Fruit fly (Drosophila melanogaster) whole organism, embryonic: ENCODE data around the gene Cortactin.
A peak's percentile ranks its signal among the peaks of the same experiment; 100 is the strongest.

Source experiments
- Abd-B ChIP-seq: fragments of 200-800 bp; sonication (Bioruptor generic); optimal IDR thresholded peaks from 2 replicates; lab custom pipeline; 2018; ENCODE audit warnings: missing biosample characterization, mild to moderate bottlenecking, missing genetic modification characterization, moderate library complexity
- CG10209 ChIP-seq: fragments of 200-800 bp; sonication (Bioruptor generic); optimal IDR thresholded peaks from 3 replicates; lab custom pipeline; 2017; ENCODE audit warnings: missing biosample characterization, mild to moderate bottlenecking, missing genetic modification characterization, missing genetic modification reagents
- CG10462 ChIP-seq: fragments of 200-800 bp; sonication (Bioruptor generic); optimal IDR thresholded peaks from 2 replicates; lab custom pipeline; 2016; ENCODE audit warnings: missing biosample characterization, missing genetic modification characterization
- CG11398 ChIP-seq: fragments of 200-800 bp; sonication (Bioruptor generic); optimal IDR thresholded peaks from 2 replicates; lab custom pipeline; 2016; ENCODE audit warnings: missing biosample characterization, missing genetic modification characterization
- CG12071 ChIP-seq: fragments of 200-800 bp; sonication (Bioruptor generic); optimal IDR thresholded peaks from 3 replicates; lab custom pipeline; 2018; ENCODE audit warnings: missing biosample characterization, mild to moderate bottlenecking, missing genetic modification characterization
- CG12659 ChIP-seq: fragments of 200-800 bp; sonication (Bioruptor generic); optimal IDR thresholded peaks from 3 replicates; lab custom pipeline; 2017; ENCODE audit warnings: mild to moderate bottlenecking, missing biosample characterization, missing genetic modification reagents, missing genetic modification characterization
- CG13287 ChIP-seq: fragments of 200-800 bp; sonication (Bioruptor generic); IDR thresholded peaks from 2 replicates; pipeline ENCODE4 v1.3.6; 2022; ENCODE audit warnings: missing biosample characterization, missing genetic modification characterization; ENCODE audit not compliant: partially characterized antibody
- CG13624 ChIP-seq: fragments of 200-800 bp; sonication (Bioruptor generic); optimal IDR thresholded peaks from 2 replicates; lab custom pipeline; 2016; ENCODE audit warnings: missing biosample characterization, missing genetic modification characterization
- CG14860 ChIP-seq: fragments of 200-800 bp; sonication (Bioruptor generic); IDR thresholded peaks from 3 replicates; pipeline ENCODE4 v1.3.6; 2022; ENCODE audit warnings: missing biosample characterization, missing genetic modification characterization; ENCODE audit not compliant: partially characterized antibody
- CG15269 ChIP-seq: fragments of 200-800 bp; sonication (Bioruptor generic); optimal IDR thresholded peaks from 2 replicates; lab custom pipeline; 2018; ENCODE audit warnings: missing biosample characterization, mild to moderate bottlenecking, missing genetic modification characterization, moderate library complexity
- CG30403 ChIP-seq: fragments of 200-800 bp; sonication (Bioruptor generic); optimal IDR thresholded peaks from 3 replicates; lab custom pipeline; 2016; ENCODE audit warnings: missing biosample characterization, missing genetic modification characterization
- CG31441 ChIP-seq: fragments of 200-800 bp; sonication (Bioruptor generic); IDR thresholded peaks from 2 replicates; pipeline ENCODE4 v1.3.6; 2022; ENCODE audit warnings: missing biosample characterization, missing genetic modification characterization
- CG3995 ChIP-seq: fragments of 200-800 bp; sonication (Bioruptor generic); optimal IDR thresholded peaks from 3 replicates; lab custom pipeline; 2016; ENCODE audit warnings: missing biosample characterization, missing genetic modification characterization
- CG4617 ChIP-seq: fragments of 200-800 bp; sonication (Bioruptor generic); optimal IDR thresholded peaks from 3 replicates; lab custom pipeline; 2016; ENCODE audit warnings: missing biosample characterization, missing genetic modification characterization, borderline replicate concordance
- CG6272 ChIP-seq: fragments of 200-800 bp; sonication (Bioruptor generic); IDR thresholded peaks from 2 replicates; pipeline ENCODE4 v1.3.6; 2022; ENCODE audit warnings: missing biosample characterization, missing genetic modification characterization
- CG6791 ChIP-seq: fragments of 200-800 bp; sonication (Bioruptor generic); IDR thresholded peaks from 3 replicates; pipeline ENCODE4 v1.3.6; 2022; ENCODE audit warnings: missing biosample characterization, missing genetic modification characterization; ENCODE audit not compliant: partially characterized antibody
- CG6813 ChIP-seq: fragments of 200-800 bp; sonication (Bioruptor generic); optimal IDR thresholded peaks from 2 replicates; lab custom pipeline; 2017; ENCODE audit warnings: missing biosample characterization, missing genetic modification characterization, mild to moderate bottlenecking, moderate library complexity, missing genetic modification reagents
- CG7357 ChIP-seq: fragments of 200-800 bp; sonication (Bioruptor generic); IDR thresholded peaks from 3 replicates; pipeline ENCODE4 v1.3.6; 2022; ENCODE audit warnings: missing biosample characterization, missing genetic modification characterization
- CG7372 ChIP-seq: fragments of 200-800 bp; sonication (Bioruptor generic); IDR thresholded peaks from 2 replicates; pipeline ENCODE4 v1.3.6; 2022; ENCODE audit warnings: missing biosample characterization, missing genetic modification characterization
- CG7963 ChIP-seq: fragments of 200-800 bp; sonication (Bioruptor generic); IDR thresholded peaks from 3 replicates; pipeline ENCODE4 v1.3.6; 2022; ENCODE audit warnings: missing biosample characterization, missing genetic modification characterization; ENCODE audit not compliant: partially characterized antibody
- CG9215 ChIP-seq: fragments of 200-800 bp; sonication (Bioruptor generic); IDR thresholded peaks from 2 replicates; pipeline ENCODE4 v1.3.6; 2022; ENCODE audit warnings: missing biosample characterization, missing genetic modification characterization
- CG9932 ChIP-seq: fragments of 200-800 bp; sonication (Bioruptor generic); IDR thresholded peaks from 2 replicates; pipeline ENCODE4 v1.3.6; 2022; ENCODE audit warnings: missing biosample characterization, missing genetic modification characterization
- Deaf1 ChIP-seq: fragments of 200-800 bp; optimal IDR thresholded peaks from 3 replicates; lab custom pipeline; 2019; ENCODE audit warnings: missing biosample characterization, mild to moderate bottlenecking, missing genetic modification characterization, moderate library complexity
- Doc2 ChIP-seq: fragments of 200-800 bp; sonication (Bioruptor generic); IDR thresholded peaks from 2 replicates; pipeline ENCODE4 v1.3.6; 2022; ENCODE audit warnings: missing biosample characterization, missing genetic modification characterization
- Elba2 ChIP-seq: fragments of 200-800 bp; sonication (Bioruptor generic); optimal IDR thresholded peaks from 3 replicates; lab custom pipeline; 2016; ENCODE audit warnings: missing biosample characterization, missing genetic modification characterization
- Ets97D ChIP-seq: fragments of 200-800 bp; sonication (Bioruptor generic); optimal IDR thresholded peaks from 3 replicates; lab custom pipeline; 2016; ENCODE audit warnings: missing biosample characterization, missing genetic modification characterization
- Lhr ChIP-seq: fragments of 200-800 bp; sonication (Bioruptor generic); optimal IDR thresholded peaks from 3 replicates; lab custom pipeline; 2017; ENCODE audit warnings: mild to moderate bottlenecking, missing biosample characterization, missing genetic modification reagents, missing genetic modification characterization
- Myb ChIP-seq: fragments of 200-800 bp; sonication (Bioruptor generic); optimal IDR thresholded peaks from 2 replicates; lab custom pipeline; 2016; ENCODE audit warnings: missing biosample characterization, missing genetic modification characterization
- NFAT ChIP-seq: fragments of 200-800 bp; sonication (Bioruptor generic); IDR thresholded peaks from 2 replicates; pipeline ENCODE4 v1.3.6; 2022; ENCODE audit warnings: missing biosample characterization, missing genetic modification characterization
- Sin3A ChIP-seq: fragments of >200 bp; optimal IDR thresholded peaks from 2 replicates; lab custom pipeline; 2018
- Taf1 ChIP-seq: fragments of 200-800 bp; sonication (Bioruptor generic); IDR thresholded peaks from 2 replicates; pipeline ENCODE4 v1.3.6; 2022; ENCODE audit warnings: missing biosample characterization, missing genetic modification characterization
- Tbp ChIP-seq: fragments of >200 bp; optimal IDR thresholded peaks from 2 replicates; lab custom pipeline; 2018; ENCODE audit warnings: missing biosample characterization, missing genetic modification characterization
- ac ChIP-seq: fragments of 200-800 bp; sonication (Bioruptor generic); optimal IDR thresholded peaks from 3 replicates; lab custom pipeline; 2017; ENCODE audit warnings: missing biosample characterization, mild to moderate bottlenecking, missing genetic modification characterization
- amos ChIP-seq: fragments of 200-800 bp; sonication (Bioruptor generic); IDR thresholded peaks from 2 replicates; pipeline ENCODE4 v1.3.6; 2022; ENCODE audit warnings: missing biosample characterization, missing genetic modification characterization; ENCODE audit not compliant: partially characterized antibody
- az2 ChIP-seq: fragments of 200-800 bp; sonication (Bioruptor generic); optimal IDR thresholded peaks from 3 replicates; lab custom pipeline; 2016; ENCODE audit warnings: missing biosample characterization, missing genetic modification characterization
- bab2 ChIP-seq: fragments of 200-800 bp; sonication (Bioruptor generic); optimal IDR thresholded peaks from 2 replicates; lab custom pipeline; 2016; ENCODE audit warnings: missing biosample characterization, missing genetic modification characterization
- ci ChIP-seq: fragments of 200-800 bp; sonication (Bioruptor generic); IDR thresholded peaks from 3 replicates; pipeline ENCODE4 v1.3.6; 2022; ENCODE audit warnings: missing biosample characterization, missing genetic modification characterization
- corto ChIP-seq: fragments of 200-800 bp; sonication (Bioruptor generic); optimal IDR thresholded peaks from 2 replicates; lab custom pipeline; 2016; ENCODE audit warnings: missing biosample characterization, mild to moderate bottlenecking, missing genetic modification characterization, moderate library complexity
- danr ChIP-seq: fragments of 200-800 bp; sonication (Bioruptor generic); IDR thresholded peaks from 2 replicates; pipeline ENCODE4 v1.3.6; 2022; ENCODE audit warnings: missing biosample characterization, missing genetic modification characterization
- dysf ChIP-seq: fragments of 200-800 bp; sonication (Bioruptor generic); IDR thresholded peaks from 3 replicates; pipeline ENCODE4 v1.3.6; 2022; ENCODE audit warnings: missing biosample characterization, missing genetic modification characterization
- gcm ChIP-seq: fragments of 200-800 bp; sonication (Bioruptor generic); optimal IDR thresholded peaks from 2 replicates; lab custom pipeline; 2019; ENCODE audit warnings: missing biosample characterization, mild to moderate bottlenecking, missing genetic modification characterization, moderate library complexity
- oc ChIP-seq: fragments of 200-800 bp; sonication (Bioruptor generic); optimal IDR thresholded peaks from 2 replicates; lab custom pipeline; 2018; ENCODE audit warnings: missing biosample characterization, mild to moderate bottlenecking, missing genetic modification characterization, moderate library complexity
- so ChIP-seq: fragments of 200-800 bp; sonication (Bioruptor generic); IDR thresholded peaks from 3 replicates; pipeline ENCODE4 v1.3.6; 2022; ENCODE audit warnings: missing biosample characterization, missing genetic modification characterization
- tgo ChIP-seq: fragments of 200-800 bp; sonication (Bioruptor generic); IDR thresholded peaks from 3 replicates; pipeline ENCODE4 v1.3.6; 2022; ENCODE audit warnings: missing biosample characterization, missing genetic modification characterization
- tin ChIP-seq: fragments of 200-800 bp; sonication (Bioruptor generic); optimal IDR thresholded peaks from 3 replicates; lab custom pipeline; 2016; ENCODE audit warnings: missing biosample characterization, missing genetic modification characterization
- tll ChIP-seq, 2 experiments: fragments of 200-800 bp in 1 of 2; fragments of >200 bp in 1 of 2; sonication (Bioruptor generic) in 1 of 2; optimal IDR thresholded peaks; 2 replicates each; lab custom pipeline; 2017 to 2019; ENCODE audit warnings: missing biosample characterization in 2 of 2, missing genetic modification characterization in 2 of 2, mild to moderate bottlenecking in 1 of 2, moderate library complexity in 1 of 2
- tx ChIP-seq: fragments of 200-800 bp; sonication (Bioruptor generic); optimal IDR thresholded peaks from 2 replicates; lab custom pipeline; 2016; ENCODE audit warnings: missing biosample characterization, missing genetic modification characterization
- vnd ChIP-seq: fragments of 200-800 bp; sonication (Bioruptor generic); IDR thresholded peaks from 3 replicates; pipeline ENCODE4 v1.3.6; 2022; ENCODE audit warnings: missing biosample characterization, missing genetic modification characterization; ENCODE audit not compliant: partially characterized antibody

Cortactin gene

dm6 chr3R:21101453-21102214 is 37.4 kb upstream of the Cortactin start, which contains the start of the genes CG7044 and Tbc1d22 (continued):
- TF ChIP-seq CG10209 (peak; percentile 29), tin (peak; percentile 51), CG9932 (peak; percentile 60), Myb (GFP tag; lab: Kevin White, UChicago) (peak; percentile 28), Deaf1 (no peak), dysf (GFP tag; lab: Robert Waterston, UW) (peak; percentile 61), tgo (GFP tag; lab: Robert Waterston, UW) (peak; percentile 28; the same call in 2 of the 3 replicates), CG15269 (tag; lab: Kevin White, UChicago) (no peak), vnd (GFP tag; lab: Robert Waterston, UW) (no peak), CG10462 (GFP tag; lab: Kevin White, UChicago) (peak; percentile 1), NFAT (peak; percentile 45; the same call in 1 of the 2 replicates), CG7372 (GFP tag; lab: Robert Waterston, UW) (no peak), CG9215 (GFP tag; lab: Robert Waterston, UW) (peak; percentile 50; the same call in 1 of the 2 replicates), Taf1 (GFP tag; lab: Robert Waterston, UW) (no peak), Abd-B (GFP tag; lab: Kevin White, UChicago) (peak; percentile 71), Sin3A (lab: Kevin White, UChicago) (peak; percentile 69), CG14860 (GFP tag; lab: Robert Waterston, UW) (peak; percentile 47; the same call in 1 of the 3 replicates), Lhr (peak; percentile 61), ci (peak; percentile 30; the same call in 1 of the 3 replicates), ac (GFP tag; lab: Kevin White, UChicago) (no peak), CG13624 (GFP tag; lab: Kevin White, UChicago) (peak; percentile 28), CG6813 (GFP tag; lab: Kevin White, UChicago) (no peak), CG30403 (GFP tag; lab: Kevin White, UChicago) (peak; percentile 83), amos (GFP tag; lab: Robert Waterston, UW) (peak; percentile 54), CG12071 (GFP tag; lab: Kevin White, UChicago) (no peak), CG6791 (GFP tag; lab: Robert Waterston, UW) (0 out of 3 replicates have a peak, but pooled peaks have one; percentile 10), tll (GFP tag; optimal IDR thresholded peaks at IDR 0.05; lab: Kevin White, UChicago) (peak in 1 of 2 experiments; percentile 79), Doc2 (GFP tag; lab: Robert Waterston, UW) (no peak), Ets97D (GFP tag; lab: Kevin White, UChicago) (peak; percentile 13), oc (tag; lab: Kevin White, UChicago) (no peak), CG31441 (GFP tag; lab: Robert Waterston, UW) (peak; percentile 78), corto (GFP tag; lab: Kevin White, UChicago) (no peak), Tbp (GFP tag; lab: Kevin White, UChicago) (no peak), az2 (GFP tag; lab: Kevin White, UChicago) (peak; percentile 58), gcm (GFP tag; lab: Kevin White, UChicago) (no peak), CG13287 (GFP tag; lab: Robert Waterston, UW) (0 out of 2 replicates have a peak, but pooled peaks have one; percentile 7), CG7963 (GFP tag; lab: Robert Waterston, UW) (no peak), CG12659 (GFP tag; lab: Kevin White, UChicago) (peak; percentile 75), danr (no peak), CG4617 (peak; percentile 19), CG11398 (GFP tag; lab: Kevin White, UChicago) (no peak), CG7357 (0 out of 3 replicates have a peak, but pooled peaks have one; percentile 16), tx (GFP tag; lab: Kevin White, UChicago) (peak; percentile 3), CG6272 (GFP tag; lab: Robert Waterston, UW) (peak; percentile 22; the same call in 1 of the 2 replicates), Elba2 (GFP tag; lab: Kevin White, UChicago) (no peak), CG3995 (peak; percentile 96), bab2 (GFP tag; lab: Kevin White, UChicago) (peak; percentile 26), so (no peak)
